Fruit fly (Drosophila melanogaster) whole organism, adult: ENCODE results near the gene mRpS18B.

Source experiments
- CG14711 ChIP-seq: fragments of 200-800 bp; sonication (Bioruptor generic); optimal IDR thresholded peaks from 2 replicates; lab custom pipeline; 2018; ENCODE audit warnings: missing biosample characterization, mild to moderate bottlenecking, missing genetic modification characterization, moderate library complexity
- CG1620 ChIP-seq: fragments of 200-800 bp; sonication (Bioruptor generic); optimal IDR thresholded peaks from 2 replicates; lab custom pipeline; 2016; ENCODE audit warnings: missing biosample characterization, missing genetic modification characterization
- CG7045 ChIP-seq: fragments of 200-800 bp; sonication (Bioruptor generic); optimal IDR thresholded peaks from 2 replicates; lab custom pipeline; 2017; ENCODE audit warnings: missing biosample characterization, mild to moderate bottlenecking, missing genetic modification characterization
- CG7101 ChIP-seq: fragments of 200-800 bp; sonication (Bioruptor generic); optimal IDR thresholded peaks from 2 replicates; lab custom pipeline; 2018; ENCODE audit warnings: missing biosample characterization, mild to moderate bottlenecking, missing genetic modification characterization, moderate library complexity
- Mnt ChIP-seq: fragments of 200-800 bp; sonication (Bioruptor generic); optimal IDR thresholded peaks from 2 replicates; lab custom pipeline; 2016; ENCODE audit warnings: missing biosample characterization, mild to moderate bottlenecking, missing genetic modification characterization
- bab1 ChIP-seq: fragments of 200-800 bp; sonication (Bioruptor generic); optimal IDR thresholded peaks from 3 replicates; lab custom pipeline; 2019; ENCODE audit warnings: missing biosample characterization, mild to moderate bottlenecking, missing genetic modification characterization, moderate library complexity
- cnc ChIP-seq, 2 experiments: fragments of >200 bp; optimal IDR thresholded peaks; 2 replicates each; lab custom pipeline; 2017
- kay ChIP-seq: fragments of 200-800 bp; sonication (Bioruptor generic); peaks from one replicate; lab custom pipeline; 2016; ENCODE audit warnings: missing biosample characterization, missing genetic modification characterization, borderline replicate concordance
- pad ChIP-seq: fragments of 200-800 bp; sonication (Bioruptor generic); optimal IDR thresholded peaks from 3 replicates; lab custom pipeline; 2017; ENCODE audit warnings: missing biosample characterization, missing genetic modification characterization, mild to moderate bottlenecking, moderate library complexity, missing genetic modification reagents
- toe ChIP-seq: fragments of 200-800 bp; sonication (Bioruptor generic); optimal IDR thresholded peaks from 2 replicates; lab custom pipeline; 2016; ENCODE audit warnings: missing biosample characterization, missing genetic modification characterization

DNA sequence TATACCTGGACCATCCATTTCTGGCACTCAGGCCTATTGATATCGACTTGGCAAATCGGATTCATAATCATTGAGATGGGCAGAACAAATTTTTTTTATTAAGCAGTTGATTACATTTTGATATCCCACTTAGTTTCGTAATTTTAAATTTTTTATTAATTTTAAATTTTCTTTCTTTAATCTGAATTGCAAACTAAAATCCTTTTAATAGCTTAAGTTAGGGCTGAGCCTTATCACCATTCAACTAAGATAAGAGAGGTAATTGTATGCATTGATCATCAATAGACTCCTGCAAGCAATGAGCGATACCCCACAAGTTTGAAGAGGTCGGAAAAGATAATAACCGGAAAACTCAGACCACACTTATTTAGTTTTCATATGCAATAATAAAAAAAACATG is 7.0 kb upstream of the mRpS18B start, which contains the start of gene CG13970:
- TF ChIP-seq CG14711 (tag; lab: Kevin White, UChicago) (no peak), pad (GFP tag; lab: Kevin White, UChicago) (no peak), CG7045 (GFP tag; lab: Kevin White, UChicago) (no peak), toe (GFP tag; lab: Kevin White, UChicago) (no peak), kay (GFP tag; lab: Kevin White, UChicago) (peak; percentile 70), cnc (optimal IDR thresholded peaks at IDR 0.05; lab: Kevin White, UChicago) (no peak), bab1 (GFP tag; lab: Kevin White, UChicago) (no peak), CG1620 (no peak), Mnt (GFP tag; lab: Kevin White, UChicago) (no peak), CG7101 (tag; lab: Kevin White, UChicago) (no peak)
